Fruit fly (Drosophila melanogaster) whole organism, wandering third instar larva: ENCODE results near the gene xit.
A peak's percentile ranks its signal among the peaks of the same experiment; 100 is the strongest.

ENCODE experiments used
- CG32264 ChIP-seq: fragments of 200-800 bp; sonication (Bioruptor generic); optimal IDR thresholded peaks from 2 replicates; lab custom pipeline; 2016; ENCODE audit warnings: missing biosample characterization, missing genetic modification characterization
- Dfd ChIP-seq: fragments of >200 bp; optimal IDR thresholded peaks from 2 replicates; lab custom pipeline; 2017; ENCODE audit warnings: missing biosample characterization, missing genetic modification characterization
- Dif ChIP-seq: fragments of 200-275, 200-300 bp; sonication (Bioruptor generic); optimal IDR thresholded peaks from 2 replicates; lab custom pipeline; 2018; ENCODE audit warnings: missing biosample characterization, missing genetic modification characterization; ENCODE audit not compliant: partially characterized antibody
- HLH106 ChIP-seq: fragments of 200-800 bp; optimal IDR thresholded peaks from 3 replicates; lab custom pipeline; 2019; ENCODE audit warnings: missing biosample characterization, mild to moderate bottlenecking, missing genetic modification characterization, moderate library complexity
- Jra ChIP-seq: sonication (Bioruptor generic); optimal IDR thresholded peaks from 2 replicates; lab custom pipeline; 2016; ENCODE audit warnings: missing biosample characterization, missing genetic modification characterization
- Mio ChIP-seq: sonication (Bioruptor generic); optimal IDR thresholded peaks from 2 replicates; lab custom pipeline; 2016; ENCODE audit warnings: missing biosample characterization, missing genetic modification characterization
- Myc ChIP-seq: fragments of >200 bp; optimal IDR thresholded peaks from 2 replicates; lab custom pipeline; 2017
- Rel ChIP-seq, 2 experiments: fragments of 200-800 bp; sonication (Bioruptor generic) in 1 of 2; optimal IDR thresholded peaks; 2 replicates in 1 of 2; 3 replicates in 1 of 2; lab custom pipeline; 2016 to 2019; ENCODE audit warnings: mild to moderate bottlenecking in 2 of 2, missing biosample characterization in 2 of 2, missing genetic modification characterization in 2 of 2, moderate library complexity in 1 of 2
- Sp1 ChIP-seq: fragments of 200-800 bp; sonication (Bioruptor generic); optimal IDR thresholded peaks from 3 replicates; lab custom pipeline; 2019; ENCODE audit warnings: missing biosample characterization, mild to moderate bottlenecking, missing genetic modification characterization, moderate library complexity
- Vsx2 ChIP-seq: fragments of 200-300, 225-300 bp; sonication (Bioruptor generic); optimal IDR thresholded peaks from 2 replicates; lab custom pipeline; 2018; ENCODE audit warnings: missing biosample characterization, missing genetic modification characterization; ENCODE audit not compliant: partially characterized antibody
- dl ChIP-seq, 2 experiments: fragments of 175-275, 200-275 bp in 1 of 2; fragments of 200-275 bp in 1 of 2; sonication (Bioruptor generic); optimal IDR thresholded peaks; lab custom pipeline; 2018; ENCODE audit warnings: mild to moderate bottlenecking in 2 of 2, missing biosample characterization in 2 of 2, missing genetic modification characterization in 2 of 2, moderate library complexity in 2 of 2; ENCODE audit not compliant: partially characterized antibody in 2 of 2, insufficient read depth in 1 of 2
- dmrt93B ChIP-seq: fragments of 200-800 bp; sonication (Bioruptor generic); optimal IDR thresholded peaks from 2 replicates; lab custom pipeline; 2018; ENCODE audit warnings: missing biosample characterization, mild to moderate bottlenecking, missing genetic modification characterization
- dsf ChIP-seq: sonication (Bioruptor generic); optimal IDR thresholded peaks from 2 replicates; lab custom pipeline; 2016; ENCODE audit warnings: missing biosample characterization, missing genetic modification characterization, borderline replicate concordance
- ey ChIP-seq: fragments of 200-800 bp; sonication (Bioruptor generic); optimal IDR thresholded peaks from 2 replicates; lab custom pipeline; 2016; ENCODE audit warnings: missing biosample characterization, missing genetic modification characterization
- foxo ChIP-seq, 2 experiments: fragments of 200-800 bp; sonication (Bioruptor generic); optimal IDR thresholded peaks; 2 replicates in 1 of 2; 3 replicates in 1 of 2; lab custom pipeline; 2016 to 2017; ENCODE audit warnings: missing biosample characterization in 2 of 2, missing genetic modification characterization in 2 of 2
- h ChIP-seq: fragments of 200-800 bp; sonication (Bioruptor generic); optimal IDR thresholded peaks from 3 replicates; lab custom pipeline; 2016; ENCODE audit warnings: missing biosample characterization, mild to moderate bottlenecking, missing genetic modification characterization
- jim ChIP-seq: fragments of 175-275, 200-325 bp; sonication (Bioruptor generic); optimal IDR thresholded peaks from 2 replicates; lab custom pipeline; 2016; ENCODE audit warnings: missing biosample characterization, mild to moderate bottlenecking, missing genetic modification characterization
- lola ChIP-seq: fragments of >200 bp; optimal IDR thresholded peaks from 2 replicates; lab custom pipeline; 2017; ENCODE audit warnings: missing biosample characterization, missing genetic modification characterization
- pan ChIP-seq: fragments of >200 bp; optimal IDR thresholded peaks from 2 replicates; lab custom pipeline; 2017
- psq ChIP-seq: fragments of 200-800 bp; sonication (Bioruptor generic); optimal IDR thresholded peaks from 3 replicates; lab custom pipeline; 2017; ENCODE audit warnings: missing biosample characterization, mild to moderate bottlenecking, missing genetic modification characterization, moderate library complexity
- rgr ChIP-seq: fragments of 200-800 bp; sonication (Bioruptor generic); optimal IDR thresholded peaks from 3 replicates; lab custom pipeline; 2016; ENCODE audit warnings: missing biosample characterization, mild to moderate bottlenecking, missing genetic modification characterization
- sage ChIP-seq: fragments of 200-800 bp; sonication (Bioruptor generic); optimal IDR thresholded peaks from 2 replicates; lab custom pipeline; 2016; ENCODE audit warnings: missing biosample characterization, mild to moderate bottlenecking, missing genetic modification characterization
- tai ChIP-seq: sonication (Bioruptor generic); optimal IDR thresholded peaks from 2 replicates; lab custom pipeline; 2016; ENCODE audit warnings: missing biosample characterization, missing genetic modification characterization
- usp ChIP-seq: fragments of >200 bp; optimal IDR thresholded peaks from 2 replicates; lab custom pipeline; 2017; ENCODE audit warnings: missing biosample characterization, missing genetic modification characterization

xit gene

dm6 chrX:6868024-6868628, 47.3 kb downstream of the xit start:
- no peak for TF ChIP-seq sage (GFP tag; lab: Kevin White, UChicago)
- no peak for TF ChIP-seq Rel (GFP tag; optimal IDR thresholded peaks at IDR 0.05; lab: Kevin White, UChicago)
- peak; percentile 40 for TF ChIP-seq Rel (tag; optimal IDR thresholded peaks at IDR 0.05; lab: Kevin White, UChicago)
- no peak for TF ChIP-seq Vsx2 (GFP tag; lab: Kevin White, UChicago)
- peak; percentile 42 for TF ChIP-seq jim (GFP tag; lab: Kevin White, UChicago)
- peak in 1 of 2 experiments; percentile 52 for TF ChIP-seq dl (GFP tag; optimal IDR thresholded peaks at IDR 0.05; lab: Kevin White, UChicago; ENCODE audit: insufficient read depth in 1 of 2, partially characterized antibody in 2 of 2)
- TF ChIP-seq Dif (GFP tag; lab: Kevin White, UChicago), result peak; percentile 68
- peak; percentile 52 for TF ChIP-seq Sp1 (GFP tag; lab: Kevin White, UChicago)
- peak; percentile 90 for TF ChIP-seq psq (GFP tag; lab: Kevin White, UChicago)
- TF ChIP-seq dsf (GFP tag; lab: Kevin White, UChicago), result no peak
- TF ChIP-seq, all 38 proteins: peak for 6

DNA sequence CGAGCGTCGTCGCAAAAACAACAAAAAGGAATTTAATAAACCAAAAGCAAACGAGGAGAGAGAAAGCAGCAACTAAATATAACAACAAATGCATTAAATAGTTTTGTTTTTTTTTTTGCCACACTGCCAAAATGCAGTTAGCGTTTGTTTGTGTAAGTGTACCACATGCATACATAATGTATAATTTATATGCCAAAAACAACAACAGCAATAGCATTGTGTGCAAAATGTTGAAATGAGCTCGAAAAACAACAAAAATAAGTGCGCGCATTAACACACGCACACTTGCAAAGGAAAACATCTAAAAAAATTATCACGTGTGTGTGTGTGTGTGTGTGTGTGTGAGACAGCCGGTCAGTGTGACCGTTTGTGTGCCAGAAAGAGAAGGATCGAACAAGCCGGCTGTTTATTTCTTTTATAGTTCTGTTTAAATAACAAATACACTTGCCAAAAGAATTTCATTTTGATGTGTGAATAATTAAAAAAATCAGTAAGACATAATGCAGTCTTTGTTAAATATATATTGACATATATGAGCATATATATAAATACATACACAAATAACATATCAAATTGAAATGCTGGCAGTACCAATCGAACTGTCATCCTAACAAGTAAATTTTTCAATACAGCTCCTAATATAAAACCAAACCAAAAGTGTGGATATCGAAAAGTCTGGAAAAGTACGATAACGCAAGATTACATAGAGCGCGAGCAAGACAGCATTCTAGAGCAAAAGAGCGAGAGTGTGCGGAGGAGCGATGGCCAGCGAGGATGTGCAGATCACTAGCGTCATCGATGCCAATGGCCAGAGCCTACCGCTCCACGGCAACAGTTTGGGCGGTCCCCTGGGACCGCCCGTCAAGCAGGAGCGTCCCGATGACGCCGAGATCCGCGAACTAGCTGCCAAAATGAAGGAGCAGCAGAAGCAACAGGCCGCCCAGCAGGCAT, 48.1 kb downstream of the xit start:
- TF ChIP-seq Dfd (GFP tag; lab: Kevin White, UChicago) (peak; percentile 26), Rel (GFP tag; optimal IDR thresholded peaks at IDR 0.05; lab: Kevin White, UChicago) (no peak), Rel (tag; optimal IDR thresholded peaks at IDR 0.05; lab: Kevin White, UChicago) (no peak)

DNA sequence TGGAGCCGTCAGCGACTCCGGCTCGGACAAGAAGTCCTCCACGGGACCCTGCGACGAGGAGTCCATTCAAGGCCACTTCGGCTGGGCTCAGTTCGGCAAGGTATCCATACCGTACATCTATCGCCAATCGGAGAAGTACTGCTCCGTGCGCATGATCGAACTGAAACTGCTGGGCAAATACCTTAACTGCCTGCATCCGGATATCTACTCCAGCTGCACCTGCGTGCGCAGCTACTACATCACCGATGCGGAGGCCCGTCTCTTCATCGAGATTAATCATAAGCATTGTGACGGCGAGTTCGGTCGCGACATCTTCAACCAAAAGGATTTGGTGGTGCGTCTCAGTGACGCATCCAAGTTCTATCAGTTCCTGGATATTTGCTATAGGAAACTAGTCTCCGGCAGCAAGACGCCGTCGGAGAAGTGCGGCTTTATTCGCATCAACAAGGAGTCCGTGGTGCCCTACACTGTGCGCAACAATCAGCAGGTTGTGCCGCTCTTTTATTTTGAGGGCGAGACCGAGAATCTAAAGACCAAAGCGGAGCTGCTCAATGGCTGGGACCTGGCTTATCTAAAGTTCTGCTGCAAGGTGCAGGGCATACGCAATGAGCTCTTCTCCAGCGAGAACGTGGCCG, 49.1 kb downstream of the xit start:
- no peak for TF ChIP-seq Vsx2 (GFP tag; lab: Kevin White, UChicago)
- TF ChIP-seq dmrt93B (GFP tag; lab: Kevin White, UChicago), result no peak
- TF ChIP-seq dsf (GFP tag; lab: Kevin White, UChicago), result no peak
- no peak for TF ChIP-seq usp (GFP tag; lab: Kevin White, UChicago)
- TF ChIP-seq tai (GFP tag; lab: Kevin White, UChicago), result no peak
- TF ChIP-seq CG32264 (GFP tag; lab: Kevin White, UChicago), result no peak
- TF ChIP-seq foxo (GFP tag; optimal IDR thresholded peaks at IDR 0.05; lab: Kevin White, UChicago), result no peak
- TF ChIP-seq Mio (GFP tag; lab: Kevin White, UChicago), result no peak
- no peak for TF ChIP-seq rgr (GFP tag; lab: Kevin White, UChicago)
- no peak for TF ChIP-seq lola (GFP tag; lab: Kevin White, UChicago)
- TF ChIP-seq HLH106 (tag; lab: Kevin White, UChicago), result no peak
- TF ChIP-seq ey, result no peak
- TF ChIP-seq Myc, result no peak
- TF ChIP-seq Jra (GFP tag; lab: Kevin White, UChicago), result no peak
- no peak for TF ChIP-seq psq (GFP tag; lab: Kevin White, UChicago)
- no peak for TF ChIP-seq dl (GFP tag; optimal IDR thresholded peaks at IDR 0.05; lab: Kevin White, UChicago; ENCODE audit: insufficient read depth in 1 of 2, partially characterized antibody in 2 of 2)
- TF ChIP-seq h, result no peak
- no peak for TF ChIP-seq Dfd (GFP tag; lab: Kevin White, UChicago)

DNA sequence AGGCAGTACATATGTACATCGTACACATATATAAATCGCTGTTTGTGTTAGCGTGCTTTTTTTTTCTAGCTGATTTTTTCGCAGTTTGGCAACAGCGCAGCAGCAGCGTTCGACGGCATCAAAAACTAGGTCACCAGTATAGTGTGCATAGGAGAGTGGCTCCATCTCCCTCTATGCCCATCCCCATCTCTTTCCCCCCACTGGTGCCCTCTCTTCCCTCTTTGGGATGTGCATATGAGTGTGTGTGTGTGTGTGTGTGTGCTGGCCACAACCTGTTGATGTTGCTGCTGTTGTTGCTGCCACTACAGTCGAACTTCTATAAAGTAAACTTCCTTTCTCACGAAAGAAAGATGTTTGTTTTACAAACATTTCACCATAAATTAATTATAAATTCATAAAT, 50.9 kb downstream of the xit start:
- TF ChIP-seq dmrt93B (GFP tag; lab: Kevin White, UChicago) (no peak), pan (no peak), Dfd (GFP tag; lab: Kevin White, UChicago) (peak; percentile 75), lola (GFP tag; lab: Kevin White, UChicago) (no peak), Sp1 (GFP tag; lab: Kevin White, UChicago) (no peak), ey (no peak)
